Fruit fly (Drosophila melanogaster): ENCODE results near the gene Rheb.

Rheb gene

dm6 chr3R:5564775-5565190 lies 3.9 kb upstream of the Rheb start, which contains the start of the genes CG14671 and CG12746:
Gene CG14671, minus strand, starts transcription at chr3R:5564815.
Gene CG12746, plus strand, starts transcription at chr3R:5564865.
- no peak for TF ChIP-seq CG8301 (tag; optimal IDR thresholded peaks at IDR 0.05)
- TF ChIP-seq Ets98B (GFP tag; IDR thresholded peaks at IDR 0.05) = no peak
- TF ChIP-seq D1 (tag; optimal IDR thresholded peaks at IDR 0.05) = no peak
- no peak for TF ChIP-seq CG14655 (GFP tag; optimal IDR thresholded peaks at IDR 0.05)
- no peak for TF ChIP-seq CG12605 (GFP tag; IDR thresholded peaks at IDR 0.05)
- no peak for TF ChIP-seq CG9948 (tag; optimal IDR thresholded peaks at IDR 0.05)
- no peak for TF ChIP-seq rn (GFP tag; IDR thresholded peaks at IDR 0.05)
- TF ChIP-seq CG32121 (GFP tag; IDR thresholded peaks at IDR 0.05) = no peak
- no peak for TF ChIP-seq CG4496 (GFP tag; IDR thresholded peaks at IDR 0.05)
- no peak for TF ChIP-seq CG8159 (tag; optimal IDR thresholded peaks at IDR 0.05)
- no peak for TF ChIP-seq EcR (GFP tag; optimal IDR thresholded peaks at IDR 0.05)
- no peak for TF ChIP-seq CG10348 (GFP tag; IDR thresholded peaks at IDR 0.05)
- TF ChIP-seq CG17806 (tag; optimal IDR thresholded peaks at IDR 0.05) = no peak

DNA sequence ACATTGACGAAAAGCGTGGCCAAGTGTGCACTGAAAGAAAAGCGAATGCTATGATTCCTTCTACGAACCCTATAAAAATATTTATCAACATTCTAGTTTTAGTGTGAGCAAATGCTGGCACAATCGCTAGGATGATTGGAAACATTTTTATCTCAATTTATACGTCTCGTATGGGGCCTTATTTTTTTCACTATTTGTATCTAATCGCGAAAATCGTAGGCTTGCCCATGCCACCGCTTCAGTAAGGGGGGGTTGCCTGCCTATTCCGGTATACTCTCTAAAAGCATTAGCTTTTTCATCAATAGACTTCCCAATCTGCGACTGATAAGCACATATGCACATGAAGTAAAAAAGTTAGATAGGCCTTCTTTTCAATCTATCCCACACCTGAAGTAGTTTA lies 3.1 kb upstream of the Rheb start:
- peak; percentile 45 for TF ChIP-seq CG17806 (tag; optimal IDR thresholded peaks at IDR 0.05)
- peak; percentile 73 for TF ChIP-seq rn (GFP tag; IDR thresholded peaks at IDR 0.05)
- peak; percentile 5 for TF ChIP-seq Snoo (tag; optimal IDR thresholded peaks at IDR 0.05)
- TF ChIP-seq EcR (GFP tag; optimal IDR thresholded peaks at IDR 0.05) = no peak
- TF ChIP-seq CG12605 (GFP tag; IDR thresholded peaks at IDR 0.05) = peak; percentile 72
- TF ChIP-seq CG4496 (GFP tag; IDR thresholded peaks at IDR 0.05) = peak; percentile 94
- no peak for TF ChIP-seq CG8159 (tag; optimal IDR thresholded peaks at IDR 0.05)
- peak; percentile 90 for TF ChIP-seq fd96Ca (GFP tag; IDR thresholded peaks at IDR 0.05)
- TF ChIP-seq CG10348 (GFP tag; IDR thresholded peaks at IDR 0.05) = no peak
- TF ChIP-seq CG8301 (tag; optimal IDR thresholded peaks at IDR 0.05) = no peak
- peak; percentile 87 for TF ChIP-seq CG32121 (GFP tag; IDR thresholded peaks at IDR 0.05)
- TF ChIP-seq Ets98B (GFP tag; IDR thresholded peaks at IDR 0.05) = peak; percentile 91
- TF ChIP-seq CG15710 (tag; optimal IDR thresholded peaks at IDR 0.05) = no peak

dm6 chr3R:5570635-5571436 lies 2.1 kb downstream of the Rheb start, which contains the start of gene CRMP:
Gene CRMP, plus strand, starts transcription at chr3R:5571108.
- TF ChIP-seq CG8301 (tag; optimal IDR thresholded peaks at IDR 0.05) = peak; percentile 32
- TF ChIP-seq CG34367 (tag; optimal IDR thresholded peaks at IDR 0.05) = no peak
- peak; percentile 29; the same call in 1 of the 2 replicates for TF ChIP-seq CG12605 (GFP tag; IDR thresholded peaks at IDR 0.05)
- TF ChIP-seq CG32121 (GFP tag; IDR thresholded peaks at IDR 0.05) = 0 out of 2 replicates have a peak, but pooled peaks have one; percentile 21

DNA sequence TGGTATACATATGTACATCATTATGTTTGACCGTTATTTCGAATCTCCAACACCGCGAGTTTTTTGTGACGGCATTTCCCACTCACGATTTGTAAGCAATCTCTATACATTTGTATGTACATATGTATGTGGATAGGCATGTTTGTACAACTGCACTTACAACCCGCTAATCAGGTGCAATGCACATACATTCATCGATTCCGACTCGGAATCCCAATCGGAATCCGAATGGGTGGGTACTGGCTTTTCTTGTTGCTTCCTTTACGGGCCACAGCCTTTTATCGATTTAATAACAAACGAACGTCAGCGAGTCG lies 2.7 kb downstream of the Rheb start:
- no peak for TF ChIP-seq CG4496 (GFP tag; IDR thresholded peaks at IDR 0.05)
- 0 out of 2 replicates have a peak, but pooled peaks have one; percentile 1 for TF ChIP-seq CG12605 (GFP tag; IDR thresholded peaks at IDR 0.05)
- 0 out of 3 replicates have a peak, but pooled peaks have one; percentile 39 for TF ChIP-seq fd96Ca (GFP tag; IDR thresholded peaks at IDR 0.05)

DNA sequence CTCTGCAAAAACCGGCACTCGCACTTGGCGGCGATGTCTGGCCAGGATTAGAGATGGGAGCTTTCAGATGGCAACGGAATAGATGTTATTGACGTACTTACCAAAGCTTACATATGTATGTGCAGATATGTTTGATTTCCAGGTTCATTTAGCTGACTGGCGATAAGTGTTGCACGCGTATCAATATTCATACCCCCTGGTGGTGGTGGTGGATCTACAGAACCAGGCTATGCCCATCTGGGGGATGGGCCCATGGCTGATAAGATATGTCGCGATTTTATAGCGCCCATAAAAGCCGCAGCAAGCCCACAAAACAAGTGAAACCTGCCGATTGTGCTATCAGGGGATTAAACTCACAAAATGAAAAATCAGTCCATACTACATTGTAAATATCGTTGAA lies 3.0 kb downstream of the Rheb start:
- no peak for TF ChIP-seq CG8159 (tag; optimal IDR thresholded peaks at IDR 0.05)
- TF ChIP-seq EcR (GFP tag; optimal IDR thresholded peaks at IDR 0.05) = peak; percentile 43

DNA sequence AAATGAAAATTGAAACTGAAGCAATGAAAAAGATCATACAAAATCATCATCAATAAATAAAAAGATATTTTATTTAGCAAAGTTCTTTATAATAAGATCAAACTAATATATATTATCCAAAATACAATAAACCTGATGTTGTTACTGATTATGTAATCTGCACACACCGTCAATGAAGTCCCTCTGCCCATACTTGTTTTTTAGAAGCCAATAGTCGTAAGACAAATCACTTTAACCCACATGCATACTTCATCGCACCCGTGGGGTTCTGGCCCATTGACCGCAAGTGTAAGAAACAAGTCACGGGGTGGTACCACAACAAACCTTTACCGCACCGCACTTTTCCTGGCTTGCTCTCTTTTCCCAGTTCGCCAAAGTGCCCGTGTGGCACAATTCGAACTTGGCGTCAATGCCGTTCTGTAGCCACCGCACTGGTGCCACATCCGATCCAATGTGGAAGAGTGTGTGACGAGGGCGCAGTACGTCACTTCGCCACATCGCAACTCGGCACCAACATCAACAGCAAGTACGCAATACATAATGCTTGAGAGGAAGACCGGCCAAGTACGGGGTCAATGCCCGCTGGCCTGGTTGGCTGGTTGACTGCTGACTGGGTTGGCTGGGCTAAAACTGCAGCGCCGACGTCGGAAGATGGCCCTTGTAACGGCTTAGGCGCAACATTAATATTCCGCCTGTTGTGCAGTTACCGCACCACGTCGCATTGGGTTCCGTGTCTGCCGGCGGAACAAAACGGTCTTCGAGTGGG lies 4.4 kb downstream of the Rheb start:
- TF ChIP-seq CG14655 (GFP tag; optimal IDR thresholded peaks at IDR 0.05) (no peak), CG17806 (tag; optimal IDR thresholded peaks at IDR 0.05) (no peak), CG15710 (tag; optimal IDR thresholded peaks at IDR 0.05) (no peak), CG9948 (tag; optimal IDR thresholded peaks at IDR 0.05) (peak; percentile 12), D1 (tag; optimal IDR thresholded peaks at IDR 0.05) (no peak), EcR (GFP tag; optimal IDR thresholded peaks at IDR 0.05) (peak; percentile 83), CG8301 (tag; optimal IDR thresholded peaks at IDR 0.05) (no peak), rn (GFP tag; IDR thresholded peaks at IDR 0.05) (no peak), Ets98B (GFP tag; IDR thresholded peaks at IDR 0.05) (no peak), fd96Ca (GFP tag; IDR thresholded peaks at IDR 0.05) (0 out of 3 replicates have a peak, but pooled peaks have one; percentile 35), CG4496 (GFP tag; IDR thresholded peaks at IDR 0.05) (no peak), Pif1B (GFP tag; optimal IDR thresholded peaks at IDR 0.05) (peak; percentile 30), CG34367 (tag; optimal IDR thresholded peaks at IDR 0.05) (no peak), CG8159 (tag; optimal IDR thresholded peaks at IDR 0.05) (no peak), CG10348 (GFP tag; IDR thresholded peaks at IDR 0.05) (no peak), gl (tag; optimal IDR thresholded peaks at IDR 0.05) (no peak), CG12605 (GFP tag; IDR thresholded peaks at IDR 0.05) (no peak), Snoo (tag; optimal IDR thresholded peaks at IDR 0.05) (no peak), CG13204 (GFP tag; optimal IDR thresholded peaks at IDR 0.05) (no peak), Pif1A (GFP tag; optimal IDR thresholded peaks at IDR 0.05) (no peak), CG32121 (GFP tag; IDR thresholded peaks at IDR 0.05) (no peak)

Measured in whole organism, pupa.